Fruit fly (Drosophila melanogaster): ENCODE measurements around the gene CG42613.

Gene CG42613

DNA sequence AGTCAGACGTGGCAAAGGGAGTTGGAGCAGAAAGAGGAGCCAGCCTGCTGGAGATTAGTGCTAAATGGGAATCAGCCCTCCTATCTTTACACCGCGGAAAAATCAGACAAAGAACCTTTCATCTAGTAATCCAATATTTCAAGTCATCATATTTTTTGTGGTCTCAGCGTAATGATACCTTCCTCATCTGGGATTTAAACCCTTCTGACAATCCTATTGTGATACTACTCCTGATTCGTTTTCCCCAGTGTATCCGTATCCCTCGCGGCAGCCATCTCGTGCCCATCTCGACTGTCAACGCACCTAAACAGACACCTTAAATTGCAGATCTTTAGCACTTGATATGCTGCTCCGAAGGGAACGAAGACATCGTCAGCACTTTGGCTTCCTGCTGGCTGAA lies 69.4 kb downstream of the CG42613 start (continued):
- TF ChIP-seq Ptx1 (GFP tag; IDR thresholded peaks at IDR 0.05): 0 out of 2 replicates have a peak, but pooled peaks have one; percentile 17
- TF ChIP-seq CG11560 (tag; IDR thresholded peaks at IDR 0.05): no peak
- TF ChIP-seq CG8944 (GFP tag; optimal IDR thresholded peaks at IDR 0.05): peak; percentile 1
- TF ChIP-seq CG11247 (GFP tag; IDR thresholded peaks at IDR 0.05): no peak
- TF ChIP-seq Meics (GFP tag; optimal IDR thresholded peaks at IDR 0.05): no peak
- TF ChIP-seq kay (GFP tag; optimal IDR thresholded peaks at IDR 0.05): no peak
- no peak for TF ChIP-seq CG15073 (GFP tag; optimal IDR thresholded peaks at IDR 0.05)
- no peak for TF ChIP-seq cg (GFP tag; optimal IDR thresholded peaks at IDR 0.05)
- TF ChIP-seq mirr (GFP tag; optimal IDR thresholded peaks at IDR 0.05): no peak
- TF ChIP-seq Hr78 (GFP tag; optimal IDR thresholded peaks at IDR 0.05): no peak
- no peak for TF ChIP-seq fd64A (GFP tag; optimal IDR thresholded peaks at IDR 0.05)
- no peak for TF ChIP-seq pum (GFP tag; optimal IDR thresholded peaks at IDR 0.05)
- no peak for TF ChIP-seq CG17361 (GFP tag; IDR thresholded peaks at IDR 0.05)
- TF ChIP-seq CG10462 (GFP tag; optimal IDR thresholded peaks at IDR 0.05): no peak
- no peak for TF ChIP-seq CG6654 (GFP tag; optimal IDR thresholded peaks at IDR 0.05)
- TF ChIP-seq zfh1 (GFP tag; IDR thresholded peaks at IDR 0.05): 0 out of 3 replicates have a peak, but pooled peaks have one; percentile 7
- TF ChIP-seq ranshi (GFP tag; IDR thresholded peaks at IDR 0.05): peak; percentile 41; the same call in 1 of the 2 replicates
- TF ChIP-seq CG8281 (tag; optimal IDR thresholded peaks at IDR 0.05): no peak
- no peak for TF ChIP-seq maf-S (GFP tag; optimal IDR thresholded peaks at IDR 0.05)
- TF ChIP-seq ems (GFP tag; optimal IDR thresholded peaks at IDR 0.05): peak; percentile 25
- TF ChIP-seq slbo (GFP tag; IDR thresholded peaks at IDR 0.05): peak; percentile 47
- TF ChIP-seq CG7786 (GFP tag; optimal IDR thresholded peaks at IDR 0.05): no peak
- no peak for TF ChIP-seq CG2120 (GFP tag; optimal IDR thresholded peaks at IDR 0.05)
- TF ChIP-seq eyg (GFP tag; optimal IDR thresholded peaks at IDR 0.05): no peak
- TF ChIP-seq BEAF-32 (GFP tag; optimal IDR thresholded peaks at IDR 0.05): no peak
- no peak for TF ChIP-seq BtbVII (GFP tag; optimal IDR thresholded peaks at IDR 0.05)
- TF ChIP-seq toy (GFP tag; IDR thresholded peaks at IDR 0.05): no peak
- TF ChIP-seq CG1233 (GFP tag; optimal IDR thresholded peaks at IDR 0.05): no peak
- no peak for TF ChIP-seq Aef1 (GFP tag; IDR thresholded peaks at IDR 0.05)
- no peak for TF ChIP-seq CG12219 (GFP tag; optimal IDR thresholded peaks at IDR 0.05)
- TF ChIP-seq CG3281 (GFP tag; optimal IDR thresholded peaks at IDR 0.05): no peak
- no peak for TF ChIP-seq usp (GFP tag; optimal IDR thresholded peaks at IDR 0.05)
- TF ChIP-seq H2.0 (GFP tag; IDR thresholded peaks at IDR 0.05): no peak
- TF ChIP-seq CG6813 (GFP tag; optimal IDR thresholded peaks at IDR 0.05): no peak
- no peak for TF ChIP-seq CG10431 (GFP tag; optimal IDR thresholded peaks at IDR 0.05)
- TF ChIP-seq CG7556 (GFP tag; optimal IDR thresholded peaks at IDR 0.05): no peak
- TF ChIP-seq CG32532 (GFP tag; IDR thresholded peaks at IDR 0.05): peak; percentile 25; the same call in 1 of the 2 replicates
- TF ChIP-seq wdn (GFP tag; IDR thresholded peaks at IDR 0.05): 0 out of 2 replicates have a peak, but pooled peaks have one; percentile 10
- no peak for TF ChIP-seq CG14965 (GFP tag; optimal IDR thresholded peaks at IDR 0.05; ENCODE audit: borderline replicate concordance)
- no peak for TF ChIP-seq CG18764 (GFP tag; optimal IDR thresholded peaks at IDR 0.05)
- no peak for TF ChIP-seq tap (tag; optimal IDR thresholded peaks at IDR 0.05)
- TF ChIP-seq CG10654 (GFP tag; optimal IDR thresholded peaks at IDR 0.05): no peak
- TF ChIP-seq br (optimal IDR thresholded peaks at IDR 0.05): no peak
- no peak for TF ChIP-seq CG17568 (GFP tag; optimal IDR thresholded peaks at IDR 0.05)
- no peak for TF ChIP-seq Lpt (GFP tag; optimal IDR thresholded peaks at IDR 0.05)
- no peak for TF ChIP-seq z (GFP tag; IDR thresholded peaks at IDR 0.05)
- TF ChIP-seq en (GFP tag; optimal IDR thresholded peaks at IDR 0.05): no peak
- peak; percentile 33 for TF ChIP-seq ind (GFP tag; optimal IDR thresholded peaks at IDR 0.05)
- TF ChIP-seq CG17385 (GFP tag; optimal IDR thresholded peaks at IDR 0.05): no peak
- no peak for TF ChIP-seq Sin3A (optimal IDR thresholded peaks at IDR 0.05)
- no peak for TF ChIP-seq CoRest (tag; optimal IDR thresholded peaks at IDR 0.05)
- TF ChIP-seq CG5953 (GFP tag; IDR thresholded peaks at IDR 0.05): no peak
- TF ChIP-seq kni (GFP tag; optimal IDR thresholded peaks at IDR 0.05): no peak
